Worm (Caenorhabditis elegans) whole organism, late embryonic: ENCODE measurements around the gene R07E5.15.

Experiments used
- C08G9.2 ChIP-seq: sonication (generic microtip); optimal IDR thresholded peaks from 2 replicates; lab custom pipeline; 2016; ENCODE audit warnings: mild to moderate bottlenecking, missing genetic modification characterization, moderate library complexity, missing compliant biosample characterization
- C38D4.7 ChIP-seq: fragments of 200-800 bp; sonication (Bioruptor generic); optimal IDR thresholded peaks from 2 replicates; lab custom pipeline; 2018; ENCODE audit warnings: mild to moderate bottlenecking, missing genetic modification characterization, moderate library complexity, missing compliant biosample characterization
- F13H6.1 ChIP-seq: sonication (generic microtip); optimal IDR thresholded peaks from 2 replicates; lab custom pipeline; 2016; ENCODE audit warnings: missing genetic modification characterization, missing compliant biosample characterization
- K02D7.2 ChIP-seq: sonication (generic microtip); optimal IDR thresholded peaks from 2 replicates; lab custom pipeline; 2017; ENCODE audit warnings: mild to moderate bottlenecking, missing genetic modification characterization, missing compliant biosample characterization
- Y22D7AL.16 ChIP-seq: sonication (generic microtip); optimal IDR thresholded peaks from 2 replicates; lab custom pipeline; 2016; ENCODE audit warnings: missing genetic modification characterization, missing compliant biosample characterization
- ceh-14 ChIP-seq: sonication (generic microtip); optimal IDR thresholded peaks from 2 replicates; lab custom pipeline; 2016; ENCODE audit warnings: missing genotype, missing genetic modification characterization, missing compliant biosample characterization
- ceh-18 ChIP-seq: sonication (generic microtip); optimal IDR thresholded peaks from 2 replicates; lab custom pipeline; 2016; ENCODE audit warnings: missing genetic modification characterization, missing compliant biosample characterization
- ceh-2 ChIP-seq: sonication (generic microtip); optimal IDR thresholded peaks from 2 replicates; lab custom pipeline; 2016; ENCODE audit warnings: missing genotype, missing genetic modification characterization, missing compliant biosample characterization
- ceh-31 ChIP-seq: sonication (generic microtip); optimal IDR thresholded peaks from 2 replicates; lab custom pipeline; 2016; ENCODE audit warnings: missing genetic modification characterization, missing compliant biosample characterization
- ceh-34 ChIP-seq: sonication (generic microtip); optimal IDR thresholded peaks from 2 replicates; lab custom pipeline; 2016; ENCODE audit warnings: mild to moderate bottlenecking, missing genetic modification characterization, missing compliant biosample characterization
- ceh-6 ChIP-seq: fragments of 200-800 bp; sonication (Bioruptor generic); optimal IDR thresholded peaks from 2 replicates; lab custom pipeline; 2018; ENCODE audit warnings: mild to moderate bottlenecking, missing genetic modification characterization, missing compliant biosample characterization
- ceh-9 ChIP-seq: sonication (generic microtip); optimal IDR thresholded peaks from 2 replicates; lab custom pipeline; 2016; ENCODE audit warnings: mild to moderate bottlenecking, missing genetic modification characterization, inconsistent platforms, missing compliant biosample characterization
- che-1 ChIP-seq: sonication (generic microtip); optimal IDR thresholded peaks from 2 replicates; lab custom pipeline; 2016; ENCODE audit warnings: mild to moderate bottlenecking, missing genetic modification characterization, missing compliant biosample characterization
- dmd-4 ChIP-seq: sonication (generic microtip); optimal IDR thresholded peaks from 2 replicates; lab custom pipeline; 2016; ENCODE audit warnings: borderline replicate concordance, missing genetic modification characterization, missing compliant biosample characterization
- elt-2 ChIP-seq: sonication (generic microtip); optimal IDR thresholded peaks from 2 replicates; lab custom pipeline; 2016; ENCODE audit warnings: missing genetic modification reagents, missing genetic modification characterization, missing compliant biosample characterization
- elt-4 ChIP-seq: sonication (generic microtip); optimal IDR thresholded peaks from 2 replicates; lab custom pipeline; 2016; ENCODE audit warnings: missing genetic modification characterization, missing compliant biosample characterization
- ets-4 ChIP-seq: sonication (generic microtip); optimal IDR thresholded peaks from 2 replicates; lab custom pipeline; 2016; ENCODE audit warnings: missing genetic modification characterization, missing compliant biosample characterization
- eyg-1 ChIP-seq: sonication (generic microtip); optimal IDR thresholded peaks from 2 replicates; lab custom pipeline; 2016; ENCODE audit warnings: missing genotype, missing genetic modification characterization, missing compliant biosample characterization
- fkh-10 ChIP-seq: fragments of 150-350 bp; optimal IDR thresholded peaks from 2 replicates; lab custom pipeline; 2014; ENCODE audit warnings: missing biosample characterization, missing genetic modification reagents, missing genetic modification characterization
- fkh-6 ChIP-seq: sonication (generic microtip); optimal IDR thresholded peaks from 2 replicates; lab custom pipeline; 2016; ENCODE audit warnings: missing genetic modification characterization, missing compliant biosample characterization
- gmeb-2 ChIP-seq: sonication (generic microtip); optimal IDR thresholded peaks from 2 replicates; lab custom pipeline; 2016; ENCODE audit warnings: missing genetic modification characterization, inconsistent platforms, missing compliant biosample characterization
- hlh-15 ChIP-seq: sonication (generic microtip); optimal IDR thresholded peaks from 2 replicates; lab custom pipeline; 2016; ENCODE audit warnings: missing genetic modification characterization, missing compliant biosample characterization
- hlh-30 ChIP-seq: sonication (generic microtip); optimal IDR thresholded peaks from 2 replicates; lab custom pipeline; 2017; ENCODE audit warnings: antibody characterized with exemption, missing genetic modification characterization, missing compliant biosample characterization; ENCODE audit not compliant: insufficient read depth
- hlh-6 ChIP-seq: sonication (generic microtip); optimal IDR thresholded peaks from 2 replicates; lab custom pipeline; 2016; ENCODE audit warnings: missing genotype, missing genetic modification characterization, missing compliant biosample characterization
- hlh-8 ChIP-seq: sonication (generic microtip); optimal IDR thresholded peaks from 2 replicates; lab custom pipeline; 2016; ENCODE audit warnings: missing genotype, missing genetic modification characterization, missing compliant biosample characterization
- lin-11 ChIP-seq: fragments of 200-800 bp; sonication (Bioruptor generic); optimal IDR thresholded peaks from 2 replicates; lab custom pipeline; 2018; ENCODE audit warnings: mild to moderate bottlenecking, missing genetic modification characterization, missing compliant biosample characterization
- nfya-1 ChIP-seq: sonication (generic microtip); optimal IDR thresholded peaks from 2 replicates; lab custom pipeline; 2017; ENCODE audit warnings: missing genetic modification characterization, mild to moderate bottlenecking, missing compliant biosample characterization, antibody characterized with exemption, moderate library complexity
- odd-2 ChIP-seq: sonication (generic microtip); optimal IDR thresholded peaks from 2 replicates; lab custom pipeline; 2017; ENCODE audit warnings: antibody characterized with exemption, mild to moderate bottlenecking, missing genetic modification characterization, missing compliant biosample characterization
- pat-9 ChIP-seq: fragments of 200-800 bp; sonication (Bioruptor generic); optimal IDR thresholded peaks from 2 replicates; lab custom pipeline; 2018; ENCODE audit warnings: mild to moderate bottlenecking, missing genetic modification characterization, moderate library complexity, missing compliant biosample characterization
- pha-2 ChIP-seq: sonication (generic microtip); optimal IDR thresholded peaks from 2 replicates; lab custom pipeline; 2017; ENCODE audit warnings: mild to moderate bottlenecking, missing genetic modification characterization, missing compliant biosample characterization
- pha-4 ChIP-seq: fragments of 150-350 bp; optimal IDR thresholded peaks from 2 replicates; lab custom pipeline; 2018; ENCODE audit warnings: missing biosample characterization, missing genetic modification reagents, missing genetic modification characterization
- pros-1 ChIP-seq: fragments of 150-350 bp; optimal IDR thresholded peaks from 2 replicates; lab custom pipeline; 2014; ENCODE audit warnings: missing biosample characterization, missing genetic modification reagents, missing genetic modification characterization
- ref-2 ChIP-seq: sonication (generic microtip); optimal IDR thresholded peaks from 2 replicates; lab custom pipeline; 2016; ENCODE audit warnings: missing genetic modification characterization, missing compliant biosample characterization
- sdc-2 ChIP-seq: sonication (generic microtip); optimal IDR thresholded peaks from 2 replicates; lab custom pipeline; 2016; ENCODE audit warnings: missing genotype, missing genetic modification characterization, missing compliant biosample characterization
- sox-4 ChIP-seq: sonication (generic microtip); optimal IDR thresholded peaks from 2 replicates; lab custom pipeline; 2017; ENCODE audit warnings: mild to moderate bottlenecking, missing genetic modification characterization, inconsistent platforms, missing compliant biosample characterization
- tbx-7 ChIP-seq: sonication (generic microtip); optimal IDR thresholded peaks from 2 replicates; lab custom pipeline; 2016; ENCODE audit warnings: missing genotype, missing genetic modification characterization, missing compliant biosample characterization
- unc-42 ChIP-seq: sonication (generic microtip); optimal IDR thresholded peaks from 2 replicates; lab custom pipeline; 2016; ENCODE audit warnings: missing genotype, missing genetic modification characterization, missing compliant biosample characterization
- unc-86 ChIP-seq: sonication (generic microtip); optimal IDR thresholded peaks from 2 replicates; lab custom pipeline; 2016; ENCODE audit warnings: missing genetic modification characterization, missing compliant biosample characterization
- zip-5 ChIP-seq: sonication (generic microtip); optimal IDR thresholded peaks from 2 replicates; lab custom pipeline; 2016; ENCODE audit warnings: missing genetic modification characterization, missing compliant biosample characterization
- ztf-16 ChIP-seq: sonication (generic microtip); optimal IDR thresholded peaks from 2 replicates; lab custom pipeline; 2017; ENCODE audit warnings: missing genetic modification characterization, missing compliant biosample characterization

Gene R07E5.15

ce11 chrIII:4404339-4404836 is 3.1 kb downstream of the R07E5.15 start, which contains the start of the genes R07E5.17 and snfc-5:
R07E5.17 (minus strand) TSS chrIII:4404436.
snfc-5 (plus strand) TSS chrIII:4404786.
- no peak for TF ChIP-seq sdc-2
- TF ChIP-seq C08G9.2 (tag; lab: Kevin White, UChicago) = no peak
- no peak for TF ChIP-seq lin-11
- TF ChIP-seq Y22D7AL.16 = no peak
- TF ChIP-seq hlh-30 (tag; lab: Kevin White, UChicago) = no peak
- TF ChIP-seq nfya-1 (tag; lab: Kevin White, UChicago) = no peak
- peak; percentile 25 for TF ChIP-seq ceh-18 (tag; lab: Kevin White, UChicago)
- no peak for TF ChIP-seq elt-2
- TF ChIP-seq eyg-1 (tag; lab: Kevin White, UChicago) = no peak
- no peak for TF ChIP-seq fkh-6 (tag; lab: Kevin White, UChicago)
- no peak for TF ChIP-seq odd-2 (tag; lab: Kevin White, UChicago)
- no peak for TF ChIP-seq pat-9 (tag; lab: Kevin White, UChicago)
- no peak for TF ChIP-seq zip-5 (tag; lab: Kevin White, UChicago)
- no peak for TF ChIP-seq hlh-15 (tag; lab: Kevin White, UChicago)
- TF ChIP-seq pha-4 (tag; lab: Kevin White, UChicago) = no peak
- TF ChIP-seq dmd-4 (tag; lab: Kevin White, UChicago) = no peak
- no peak for TF ChIP-seq elt-4 (tag; lab: Kevin White, UChicago)
- TF ChIP-seq sox-4 = no peak
- no peak for TF ChIP-seq ceh-2 (tag; lab: Kevin White, UChicago)
- TF ChIP-seq che-1 = no peak
- no peak for TF ChIP-seq ceh-34 (tag; lab: Kevin White, UChicago)
- no peak for TF ChIP-seq ceh-9 (tag; lab: Kevin White, UChicago)
- TF ChIP-seq ets-4 (tag; lab: Kevin White, UChicago) = no peak
- no peak for TF ChIP-seq F13H6.1
- no peak for TF ChIP-seq ceh-6 (GFP tag; lab: Kevin White, UChicago)
- TF ChIP-seq pros-1 (tag; lab: Kevin White, UChicago) = no peak
- peak; percentile 37 for TF ChIP-seq unc-42 (tag; lab: Kevin White, UChicago)
- no peak for TF ChIP-seq pha-2 (tag; lab: Kevin White, UChicago)
- TF ChIP-seq hlh-6 (tag; lab: Kevin White, UChicago) = no peak
- no peak for TF ChIP-seq ref-2
- no peak for TF ChIP-seq tbx-7 (tag; lab: Kevin White, UChicago)
- no peak for TF ChIP-seq K02D7.2 (tag; lab: Kevin White, UChicago)
- no peak for TF ChIP-seq fkh-10 (GFP tag; lab: Kevin White, UChicago)
- peak; percentile 27 for TF ChIP-seq ceh-31
- TF ChIP-seq ceh-14 (tag; lab: Kevin White, UChicago) = peak; percentile 44

ce11 chrIII:4405986-4406385 is 4.7 kb downstream of the R07E5.15 start, which contains the start of gene rnp-4:
rnp-4 (plus strand) TSS chrIII:4406286.
- TF ChIP-seq dmd-4 (tag; lab: Kevin White, UChicago) = no peak
- TF ChIP-seq elt-2 = no peak
- no peak for TF ChIP-seq C38D4.7 (GFP tag; lab: Kevin White, UChicago)
- TF ChIP-seq sox-4 = no peak
- TF ChIP-seq fkh-10 (GFP tag; lab: Kevin White, UChicago) = no peak
- no peak for TF ChIP-seq ceh-31
- no peak for TF ChIP-seq ceh-14 (tag; lab: Kevin White, UChicago)
- TF ChIP-seq ets-4 (tag; lab: Kevin White, UChicago) = no peak
- no peak for TF ChIP-seq hlh-8 (tag; lab: Kevin White, UChicago)
- no peak for TF ChIP-seq ztf-16 (tag; lab: Kevin White, UChicago)
- TF ChIP-seq gmeb-2 = no peak
- TF ChIP-seq unc-86 (tag; lab: Kevin White, UChicago) = no peak
- no peak for TF ChIP-seq pha-2 (tag; lab: Kevin White, UChicago)
